Fruit fly (Drosophila melanogaster): ENCODE results near the gene CG4393.

Gene CG4393

dm6 chr3R:23332535-23333333 is 51.8 kb downstream of the CG4393 start:
- TF ChIP-seq foxo (GFP tag; optimal IDR thresholded peaks at IDR 0.05) (peak in 1 of 2 experiments; percentile 12), dmrt93B (GFP tag; optimal IDR thresholded peaks at IDR 0.05) (peak; percentile 10), CG32264 (GFP tag; optimal IDR thresholded peaks at IDR 0.05) (no peak), Sp1 (GFP tag; optimal IDR thresholded peaks at IDR 0.05) (no peak), tai (GFP tag; optimal IDR thresholded peaks at IDR 0.05) (no peak), rgr (GFP tag; optimal IDR thresholded peaks at IDR 0.05) (peak; percentile 50), Hr78 (GFP tag; optimal IDR thresholded peaks at IDR 0.05) (no peak), ey (GFP tag; optimal IDR thresholded peaks at IDR 0.05) (peak; percentile 54), Mio (GFP tag; optimal IDR thresholded peaks at IDR 0.05) (no peak), dl (GFP tag; optimal IDR thresholded peaks at IDR 0.05; ENCODE audit: insufficient read depth in 1 of 2, partially characterized antibody in 2 of 2) (no peak), fru (GFP tag; optimal IDR thresholded peaks at IDR 0.05) (no peak), h (GFP tag; optimal IDR thresholded peaks at IDR 0.05) (peak; percentile 55), HLH106 (tag; optimal IDR thresholded peaks at IDR 0.05) (peak; percentile 33), OdsH (GFP tag; optimal IDR thresholded peaks at IDR 0.05) (peak; percentile 42), lola (GFP tag; optimal IDR thresholded peaks at IDR 0.05) (no peak), Abd-B (GFP tag; optimal IDR thresholded peaks at IDR 0.05) (no peak), Hnf4 (GFP tag; optimal IDR thresholded peaks at IDR 0.05) (no peak), sv (GFP tag; optimal IDR thresholded peaks at IDR 0.05) (no peak), Myc (optimal IDR thresholded peaks at IDR 0.05) (no peak), psq (GFP tag; optimal IDR thresholded peaks at IDR 0.05) (no peak), CrebA (GFP tag; optimal IDR thresholded peaks at IDR 0.05; ENCODE audit: borderline replicate concordance) (peak; percentile 39), Rel (GFP tag; optimal IDR thresholded peaks at IDR 0.05) (no peak), Rel (tag; optimal IDR thresholded peaks at IDR 0.05) (peak; percentile 15)

dm6 chr3R:23331865-23332367 is 52.7 kb downstream of the CG4393 start:
- TF ChIP-seq h (GFP tag; optimal IDR thresholded peaks at IDR 0.05) (peak; percentile 34), Abd-B (GFP tag; optimal IDR thresholded peaks at IDR 0.05) (no peak), N (GFP tag; optimal IDR thresholded peaks at IDR 0.05) (no peak), lola (GFP tag; optimal IDR thresholded peaks at IDR 0.05) (no peak), Jra (GFP tag; optimal IDR thresholded peaks at IDR 0.05) (no peak), Hr78 (GFP tag; optimal IDR thresholded peaks at IDR 0.05) (no peak), br (GFP tag; optimal IDR thresholded peaks at IDR 0.05) (peak; percentile 2), ey (GFP tag; optimal IDR thresholded peaks at IDR 0.05) (peak; percentile 35), Dif (GFP tag; optimal IDR thresholded peaks at IDR 0.05; ENCODE audit: partially characterized antibody) (no peak), rgr (GFP tag; optimal IDR thresholded peaks at IDR 0.05) (peak; percentile 23), sv (GFP tag; optimal IDR thresholded peaks at IDR 0.05) (no peak)

- no peak for TF ChIP-seq rgr (GFP tag; optimal IDR thresholded peaks at IDR 0.05)
- no peak for TF ChIP-seq Mio (GFP tag; optimal IDR thresholded peaks at IDR 0.05)
- TF ChIP-seq Hr78 (GFP tag; optimal IDR thresholded peaks at IDR 0.05): no peak
- TF ChIP-seq sv (GFP tag; optimal IDR thresholded peaks at IDR 0.05): no peak
- peak; percentile 9 for TF ChIP-seq HLH106 (tag; optimal IDR thresholded peaks at IDR 0.05)
- TF ChIP-seq Myc (optimal IDR thresholded peaks at IDR 0.05): peak; percentile 85
- no peak for TF ChIP-seq CG9705 (GFP tag; optimal IDR thresholded peaks at IDR 0.05)
- no peak for TF ChIP-seq Rel (GFP tag; optimal IDR thresholded peaks at IDR 0.05)
- no peak for TF ChIP-seq Rel (tag; optimal IDR thresholded peaks at IDR 0.05)
- no peak for TF ChIP-seq pan (optimal IDR thresholded peaks at IDR 0.05)
- TF ChIP-seq sage (GFP tag; optimal IDR thresholded peaks at IDR 0.05): no peak
- TF ChIP-seq N (GFP tag; optimal IDR thresholded peaks at IDR 0.05): peak; percentile 29
- no peak for TF ChIP-seq br (GFP tag; optimal IDR thresholded peaks at IDR 0.05)
- no peak for TF ChIP-seq brk (GFP tag; optimal IDR thresholded peaks at IDR 0.05)
- no peak for TF ChIP-seq Dfd (GFP tag; optimal IDR thresholded peaks at IDR 0.05)
- no peak for TF ChIP-seq Sp1 (GFP tag; optimal IDR thresholded peaks at IDR 0.05)
- TF ChIP-seq Vsx2 (GFP tag; optimal IDR thresholded peaks at IDR 0.05; ENCODE audit: partially characterized antibody): peak; percentile 79
- no peak for TF ChIP-seq Hnf4 (GFP tag; optimal IDR thresholded peaks at IDR 0.05)
Observed at dm6 chr3R:23331280-23331679, 53.3 kb downstream of the CG4393 start.

dm6 chr3R:23327707-23328106 is 56.9 kb downstream of the CG4393 start:
- TF ChIP-seq Hr78 (GFP tag; optimal IDR thresholded peaks at IDR 0.05) (no peak), dl (GFP tag; optimal IDR thresholded peaks at IDR 0.05; ENCODE audit: insufficient read depth in 1 of 2, partially characterized antibody in 2 of 2) (no peak), jim (GFP tag; optimal IDR thresholded peaks at IDR 0.05) (no peak), Dfd (GFP tag; optimal IDR thresholded peaks at IDR 0.05) (peak; percentile 84), dmrt93B (GFP tag; optimal IDR thresholded peaks at IDR 0.05) (no peak)

Data from whole organism, wandering third instar larva.